Worm (Caenorhabditis elegans): ENCODE results near the gene sfxn-1.5.

- no peak for TF ChIP-seq ama-1 (optimal IDR thresholded peaks at IDR 0.05)
- TF ChIP-seq tbx-11 (GFP tag; IDR thresholded peaks at IDR 0.05) = no peak
- no peak for TF ChIP-seq ceh-36 (tag; optimal IDR thresholded peaks at IDR 0.05)
- TF ChIP-seq aly-1 (tag; optimal IDR thresholded peaks at IDR 0.05) = no peak
- TF ChIP-seq flt-1 (GFP tag; IDR thresholded peaks at IDR 0.05) = no peak
- TF ChIP-seq B0310.2 (tag; optimal IDR thresholded peaks at IDR 0.05) = no peak
- no peak for TF ChIP-seq ceh-13 (GFP tag; optimal IDR thresholded peaks at IDR 0.05)
- no peak for TF ChIP-seq hnd-1 (tag; optimal IDR thresholded peaks at IDR 0.05)
- TF ChIP-seq tra-4 (tag; optimal IDR thresholded peaks at IDR 0.05) = no peak
- TF ChIP-seq ets-7 (tag; optimal IDR thresholded peaks at IDR 0.05) = no peak
- TF ChIP-seq hmbx-1 (tag; optimal IDR thresholded peaks at IDR 0.05) = no peak
These were observed 36.8 kb downstream of the sfxn-1.5 start for ce11 chrX:11624621-11625020.

Measured in whole organism, early embryonic.